Fruit fly (Drosophila melanogaster) whole organism, wandering third instar larva: ENCODE data around the gene CG33098.

Experiments
- Abd-B ChIP-seq: fragments of >200 bp; optimal IDR thresholded peaks from 2 replicates; lab custom pipeline; 2017; ENCODE audit warnings: missing biosample characterization, missing genetic modification characterization
- Dfd ChIP-seq: fragments of >200 bp; optimal IDR thresholded peaks from 2 replicates; lab custom pipeline; 2017; ENCODE audit warnings: missing biosample characterization, missing genetic modification characterization
- Dif ChIP-seq: fragments of 200-275, 200-300 bp; sonication (Bioruptor generic); optimal IDR thresholded peaks from 2 replicates; lab custom pipeline; 2018; ENCODE audit warnings: missing biosample characterization, missing genetic modification characterization; ENCODE audit not compliant: partially characterized antibody
- GATAd ChIP-seq: sonication (Bioruptor generic); optimal IDR thresholded peaks from 2 replicates; lab custom pipeline; 2016; ENCODE audit warnings: missing biosample characterization, missing genetic modification characterization
- HLH106 ChIP-seq: fragments of 200-800 bp; optimal IDR thresholded peaks from 3 replicates; lab custom pipeline; 2019; ENCODE audit warnings: missing biosample characterization, mild to moderate bottlenecking, missing genetic modification characterization, moderate library complexity
- Hnf4 ChIP-seq: fragments of 200-800 bp; sonication (Bioruptor generic); optimal IDR thresholded peaks from 2 replicates; lab custom pipeline; 2016; ENCODE audit warnings: missing biosample characterization, mild to moderate bottlenecking, missing genetic modification characterization
- Hr78 ChIP-seq: fragments of >200 bp; optimal IDR thresholded peaks from 2 replicates; lab custom pipeline; 2017; ENCODE audit warnings: missing biosample characterization, missing genetic modification characterization
- Hr83 ChIP-seq: fragments of 200-300 bp; sonication (Bioruptor generic); optimal IDR thresholded peaks from 2 replicates; lab custom pipeline; 2016; ENCODE audit warnings: missing biosample characterization, mild to moderate bottlenecking, missing genetic modification characterization, moderate library complexity; ENCODE audit not compliant: poor library complexity, severe bottlenecking
- Jra ChIP-seq: sonication (Bioruptor generic); optimal IDR thresholded peaks from 2 replicates; lab custom pipeline; 2016; ENCODE audit warnings: missing biosample characterization, missing genetic modification characterization
- Mio ChIP-seq: sonication (Bioruptor generic); optimal IDR thresholded peaks from 2 replicates; lab custom pipeline; 2016; ENCODE audit warnings: missing biosample characterization, missing genetic modification characterization
- Myc ChIP-seq: fragments of >200 bp; optimal IDR thresholded peaks from 2 replicates; lab custom pipeline; 2017
- N ChIP-seq: fragments of >200 bp; optimal IDR thresholded peaks from 2 replicates; lab custom pipeline; 2018; ENCODE audit warnings: missing biosample characterization, missing external identifiers, missing genetic modification characterization
- OdsH ChIP-seq: fragments of 200-800 bp; sonication (Bioruptor generic); optimal IDR thresholded peaks from 2 replicates; lab custom pipeline; 2016; ENCODE audit warnings: missing biosample characterization, mild to moderate bottlenecking, missing genetic modification characterization
- Rel ChIP-seq, 2 experiments: fragments of 200-800 bp; sonication (Bioruptor generic) in 1 of 2; optimal IDR thresholded peaks; 2 replicates in 1 of 2; 3 replicates in 1 of 2; lab custom pipeline; 2016 to 2019; ENCODE audit warnings: mild to moderate bottlenecking in 2 of 2, missing biosample characterization in 2 of 2, missing genetic modification characterization in 2 of 2, moderate library complexity in 1 of 2
- Sp1 ChIP-seq: fragments of 200-800 bp; sonication (Bioruptor generic); optimal IDR thresholded peaks from 3 replicates; lab custom pipeline; 2019; ENCODE audit warnings: missing biosample characterization, mild to moderate bottlenecking, missing genetic modification characterization, moderate library complexity
- br ChIP-seq: fragments of 200-800 bp; sonication (Bioruptor generic); optimal IDR thresholded peaks from 2 replicates; lab custom pipeline; 2016; ENCODE audit warnings: missing biosample characterization, missing genetic modification characterization
- brk ChIP-seq: fragments of 200-800 bp; sonication (Bioruptor generic); optimal IDR thresholded peaks from 2 replicates; lab custom pipeline; 2016; ENCODE audit warnings: missing biosample characterization, mild to moderate bottlenecking, missing genetic modification characterization
- dl ChIP-seq, 2 experiments: fragments of 175-275, 200-275 bp in 1 of 2; fragments of 200-275 bp in 1 of 2; sonication (Bioruptor generic); optimal IDR thresholded peaks; lab custom pipeline; 2018; ENCODE audit warnings: mild to moderate bottlenecking in 2 of 2, missing biosample characterization in 2 of 2, missing genetic modification characterization in 2 of 2, moderate library complexity in 2 of 2; ENCODE audit not compliant: partially characterized antibody in 2 of 2, insufficient read depth in 1 of 2
- dmrt93B ChIP-seq: fragments of 200-800 bp; sonication (Bioruptor generic); optimal IDR thresholded peaks from 2 replicates; lab custom pipeline; 2018; ENCODE audit warnings: missing biosample characterization, mild to moderate bottlenecking, missing genetic modification characterization
- dsf ChIP-seq: sonication (Bioruptor generic); optimal IDR thresholded peaks from 2 replicates; lab custom pipeline; 2016; ENCODE audit warnings: missing biosample characterization, missing genetic modification characterization, borderline replicate concordance
- foxo ChIP-seq, 2 experiments: fragments of 200-800 bp; sonication (Bioruptor generic); optimal IDR thresholded peaks; 2 replicates in 1 of 2; 3 replicates in 1 of 2; lab custom pipeline; 2016 to 2017; ENCODE audit warnings: missing biosample characterization in 2 of 2, missing genetic modification characterization in 2 of 2
- fru ChIP-seq: fragments of 200-800 bp; sonication (Bioruptor generic); optimal IDR thresholded peaks from 3 replicates; lab custom pipeline; 2016; ENCODE audit warnings: missing biosample characterization, mild to moderate bottlenecking, missing genetic modification characterization
- h ChIP-seq: fragments of 200-800 bp; sonication (Bioruptor generic); optimal IDR thresholded peaks from 3 replicates; lab custom pipeline; 2016; ENCODE audit warnings: missing biosample characterization, mild to moderate bottlenecking, missing genetic modification characterization
- jim ChIP-seq: fragments of 175-275, 200-325 bp; sonication (Bioruptor generic); optimal IDR thresholded peaks from 2 replicates; lab custom pipeline; 2016; ENCODE audit warnings: missing biosample characterization, mild to moderate bottlenecking, missing genetic modification characterization
- lola ChIP-seq: fragments of >200 bp; optimal IDR thresholded peaks from 2 replicates; lab custom pipeline; 2017; ENCODE audit warnings: missing biosample characterization, missing genetic modification characterization
- pan ChIP-seq: fragments of >200 bp; optimal IDR thresholded peaks from 2 replicates; lab custom pipeline; 2017
- rgr ChIP-seq: fragments of 200-800 bp; sonication (Bioruptor generic); optimal IDR thresholded peaks from 3 replicates; lab custom pipeline; 2016; ENCODE audit warnings: missing biosample characterization, mild to moderate bottlenecking, missing genetic modification characterization
- sage ChIP-seq: fragments of 200-800 bp; sonication (Bioruptor generic); optimal IDR thresholded peaks from 2 replicates; lab custom pipeline; 2016; ENCODE audit warnings: missing biosample characterization, mild to moderate bottlenecking, missing genetic modification characterization
- sv ChIP-seq: fragments of 200-800 bp; sonication (Bioruptor generic); optimal IDR thresholded peaks from 3 replicates; lab custom pipeline; 2016; ENCODE audit warnings: missing biosample characterization, missing genetic modification characterization
- tai ChIP-seq: sonication (Bioruptor generic); optimal IDR thresholded peaks from 2 replicates; lab custom pipeline; 2016; ENCODE audit warnings: missing biosample characterization, missing genetic modification characterization
- usp ChIP-seq: fragments of >200 bp; optimal IDR thresholded peaks from 2 replicates; lab custom pipeline; 2017; ENCODE audit warnings: missing biosample characterization, missing genetic modification characterization

The CG33098 gene

DNA sequence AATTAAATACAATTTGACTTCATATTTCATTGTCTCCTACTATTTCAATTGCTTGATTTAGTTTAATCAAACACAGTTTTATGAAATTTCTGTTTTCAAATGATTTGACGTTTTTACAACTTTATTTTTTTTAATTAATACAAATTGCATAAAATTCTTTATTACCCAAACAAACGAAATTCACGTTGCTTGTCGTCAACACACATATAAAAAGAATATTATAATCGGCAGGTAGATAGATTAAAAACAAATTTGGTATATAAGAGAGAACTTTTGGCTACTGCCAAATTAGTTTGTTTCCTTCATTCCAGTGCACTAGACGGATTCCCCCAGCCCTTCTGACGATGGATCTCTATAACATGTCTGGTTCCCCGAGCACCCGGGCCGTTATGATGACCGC, 10.2 kb upstream of the CG33098 start, which contains the start of gene GstD6:
GstD6 (plus strand) TSS at position 301 of the 400 bp plus-strand sequence.
- TF ChIP-seq tai (GFP tag; lab: Kevin White, UChicago) (no peak), sv (GFP tag; lab: Kevin White, UChicago) (no peak), Dfd (GFP tag; lab: Kevin White, UChicago) (no peak), usp (GFP tag; lab: Kevin White, UChicago) (no peak), Hr83 (GFP tag; lab: Kevin White, UChicago) (no peak), Jra (GFP tag; lab: Kevin White, UChicago) (no peak), HLH106 (tag; lab: Kevin White, UChicago) (no peak), brk (GFP tag; lab: Kevin White, UChicago) (no peak), Myc (no peak), jim (GFP tag; lab: Kevin White, UChicago) (no peak), dsf (GFP tag; lab: Kevin White, UChicago) (no peak), fru (GFP tag; lab: Kevin White, UChicago) (no peak), lola (no peak), br (GFP tag; lab: Kevin White, UChicago) (no peak), Hnf4 (GFP tag; lab: Kevin White, UChicago) (no peak), Abd-B (GFP tag; lab: Kevin White, UChicago) (no peak)

DNA sequence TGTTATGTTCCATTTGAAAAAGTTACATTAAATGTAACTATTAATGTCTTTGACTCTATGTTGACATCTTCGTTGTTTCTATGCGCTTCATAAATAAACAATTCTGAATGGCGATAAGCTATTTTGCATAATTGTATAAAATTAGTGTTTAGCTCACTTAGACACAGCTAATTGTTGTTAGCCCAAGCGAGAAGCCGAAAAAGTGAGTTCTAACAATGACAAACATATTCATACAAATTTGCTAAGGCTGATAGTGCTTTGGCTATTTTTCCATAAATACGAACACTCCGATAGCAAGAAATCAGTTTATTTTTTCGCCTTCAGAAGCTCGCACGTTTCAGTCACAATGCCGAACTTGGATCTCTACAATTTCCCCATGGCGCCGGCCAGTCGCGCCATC, 8.8 kb upstream of the CG33098 start, which contains the start of gene GstD7:
GstD7 (plus strand) TSS at position 301 of the 400 bp plus-strand sequence.
- no peak for TF ChIP-seq pan
- TF ChIP-seq dmrt93B (GFP tag; lab: Kevin White, UChicago): no peak
- no peak for TF ChIP-seq Jra (GFP tag; lab: Kevin White, UChicago)

dm6 chr3R:12379249-12379648, 7.7 kb upstream of the CG33098 start:
- TF ChIP-seq OdsH (GFP tag; lab: Kevin White, UChicago): no peak
- no peak for TF ChIP-seq dl (GFP tag; optimal IDR thresholded peaks at IDR 0.05; lab: Kevin White, UChicago; ENCODE audit: insufficient read depth in 1 of 2, partially characterized antibody in 2 of 2)
- no peak for TF ChIP-seq jim (GFP tag; lab: Kevin White, UChicago)
- no peak for TF ChIP-seq br (GFP tag; lab: Kevin White, UChicago)
- no peak for TF ChIP-seq GATAd (GFP tag; lab: Kevin White, UChicago)
- no peak for TF ChIP-seq sv (GFP tag; lab: Kevin White, UChicago)
- no peak for TF ChIP-seq Myc
- no peak for TF ChIP-seq Mio (GFP tag; lab: Kevin White, UChicago)
- TF ChIP-seq Dfd (GFP tag; lab: Kevin White, UChicago): no peak
- TF ChIP-seq Abd-B (GFP tag; lab: Kevin White, UChicago): no peak
- TF ChIP-seq Sp1: no peak
- no peak for TF ChIP-seq Hnf4 (GFP tag; lab: Kevin White, UChicago)
- no peak for TF ChIP-seq foxo (GFP tag; optimal IDR thresholded peaks at IDR 0.05; lab: Kevin White, UChicago)
- TF ChIP-seq Rel (GFP tag; optimal IDR thresholded peaks at IDR 0.05; lab: Kevin White, UChicago): no peak
- no peak for TF ChIP-seq Rel (tag; optimal IDR thresholded peaks at IDR 0.05; lab: Kevin White, UChicago)
- TF ChIP-seq rgr: no peak
- TF ChIP-seq brk (GFP tag; lab: Kevin White, UChicago): no peak
- TF ChIP-seq Hr78 (GFP tag; lab: Kevin White, UChicago): no peak

dm6 chr3R:12379708-12380107, 7.3 kb upstream of the CG33098 start, which contains the start of gene GstD8:
Gene GstD8, plus strand, starts transcription at chr3R:12380008.
- no peak for TF ChIP-seq Dif (GFP tag; lab: Kevin White, UChicago)
- no peak for TF ChIP-seq dsf (GFP tag; lab: Kevin White, UChicago)
- no peak for TF ChIP-seq brk (GFP tag; lab: Kevin White, UChicago)
- no peak for TF ChIP-seq N (GFP tag; lab: Kevin White, UChicago)
- no peak for TF ChIP-seq Sp1
- no peak for TF ChIP-seq dmrt93B (GFP tag; lab: Kevin White, UChicago)
- no peak for TF ChIP-seq Hnf4 (GFP tag; lab: Kevin White, UChicago)
- no peak for TF ChIP-seq sage
- no peak for TF ChIP-seq dl (GFP tag; optimal IDR thresholded peaks at IDR 0.05; lab: Kevin White, UChicago; ENCODE audit: insufficient read depth in 1 of 2, partially characterized antibody in 2 of 2)
- TF ChIP-seq h (GFP tag; lab: Kevin White, UChicago): no peak
